Worm (Caenorhabditis elegans): Measurements from ENCODE around the gene unc-27.
"Not testable (repeated sequence)": the region's sequence is repeated elsewhere in the genome, so short reads cannot be mapped to it uniquely, and the experiment has no call there.

DNA sequence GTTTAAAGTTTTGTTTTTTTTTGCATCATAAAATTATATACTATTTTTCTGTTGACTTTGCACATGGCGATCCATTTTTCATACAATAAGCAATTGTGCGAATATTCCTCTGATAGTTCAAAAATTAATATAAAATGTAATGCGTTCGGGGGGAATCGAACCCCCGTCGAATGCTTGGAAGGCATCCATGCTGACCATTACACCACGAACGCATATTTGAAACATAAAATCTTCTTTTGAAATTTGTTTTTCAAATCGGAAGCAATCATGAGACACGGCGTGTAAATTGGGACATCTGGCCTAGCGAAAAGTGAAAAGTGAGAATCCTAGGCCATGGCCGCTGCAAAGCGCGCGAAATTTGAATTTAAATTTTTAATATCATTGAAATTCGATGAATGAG lies 29.2 kb downstream of the unc-27 start:
- TF ChIP-seq ztf-23, ztf-29 (GFP tag; IDR thresholded peaks at IDR 0.05): not testable (repeated sequence)
